Fruit fly (Drosophila melanogaster): ENCODE data around the gene NimB5.

- no peak for TF ChIP-seq CG14711 (tag; optimal IDR thresholded peaks at IDR 0.05)
- TF ChIP-seq Hr96 (GFP tag; optimal IDR thresholded peaks at IDR 0.05): no peak
- no peak for TF ChIP-seq Mnt (GFP tag; optimal IDR thresholded peaks at IDR 0.05)
- TF ChIP-seq CG7101 (tag; optimal IDR thresholded peaks at IDR 0.05): no peak
- no peak for TF ChIP-seq CG5204 (GFP tag; optimal IDR thresholded peaks at IDR 0.05)
Measured at dm6 chr2L:13960399-13960798, 9.6 kb upstream of the NimB5 start.

All from whole organism, adult.